Worm (Caenorhabditis elegans) whole organism, L4 larva: Measurements from ENCODE around the gene F43C11.10.

Source experiments
- aly-2 ChIP-seq: sonication (generic microtip); optimal IDR thresholded peaks from 2 replicates; lab custom pipeline; 2018; ENCODE audit warnings: missing biosample characterization, missing genetic modification characterization
- nhr-76 ChIP-seq: fragments of 150-350 bp; optimal IDR thresholded peaks from 2 replicates; lab custom pipeline; 2014; ENCODE audit warnings: missing biosample characterization, missing genetic modification characterization

DNA sequence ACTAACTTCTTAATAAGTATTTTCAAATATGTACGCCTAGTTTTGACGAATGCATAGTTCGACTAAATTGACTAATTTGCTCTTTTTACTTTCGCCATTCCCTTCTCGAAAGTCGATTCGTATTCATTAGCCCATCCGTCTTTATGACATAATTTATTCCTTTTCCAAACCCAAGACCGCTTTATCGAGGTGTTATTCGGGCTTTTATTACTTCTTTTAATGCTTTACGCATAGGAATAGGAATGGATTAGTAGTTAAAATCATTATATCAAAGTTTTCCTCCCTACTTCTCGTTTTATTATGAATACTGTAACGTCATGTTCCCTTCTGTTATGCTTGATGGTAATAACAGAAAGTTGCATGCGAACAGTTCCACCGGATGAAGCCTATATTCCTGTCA, 22.5 kb upstream of the F43C11.10 start, which contains the start of gene F16G10.2:
- no peak for TF ChIP-seq aly-2 (tag; lab: Kevin White, UChicago)
- no peak for TF ChIP-seq nhr-76 (tag; lab: Kevin White, UChicago)
